Worm (Caenorhabditis elegans): ENCODE data around the gene lgg-2.

DNA sequence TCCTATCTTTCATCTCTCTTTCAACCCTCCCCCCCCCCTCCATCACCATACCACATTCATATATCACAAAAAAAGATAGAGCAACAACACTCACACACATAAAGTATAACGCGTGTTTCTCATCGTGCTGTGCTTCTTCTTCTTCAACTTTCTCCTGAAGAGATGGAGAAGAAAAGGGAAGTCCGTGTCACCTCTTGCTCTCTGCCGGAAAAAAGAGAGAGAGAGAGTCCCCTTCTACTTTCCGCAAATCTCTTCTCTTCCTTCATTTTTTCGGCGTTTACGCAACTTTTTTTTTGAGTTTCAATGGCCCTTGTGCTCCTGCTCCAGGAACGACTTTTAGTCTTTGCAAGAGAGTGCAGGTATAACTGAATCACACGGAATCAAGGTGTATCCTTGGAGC is 44.0 kb upstream of the lgg-2 start:
- TF ChIP-seq ztf-23 (GFP tag; IDR thresholded peaks at IDR 0.05) (no peak), T22C8.4 (GFP tag; IDR thresholded peaks at IDR 0.05) (no peak), klf-2 (GFP tag; conservative IDR thresholded peaks at IDR 0.05) (no peak), med-1 (GFP tag; optimal IDR thresholded peaks at IDR 0.05; ENCODE audit: insufficient read depth) (no peak), ztf-29 (GFP tag; IDR thresholded peaks at IDR 0.05) (no peak), flt-1 (GFP tag; IDR thresholded peaks at IDR 0.05) (no peak)

All from whole organism, midembryonic.